Worm (Caenorhabditis elegans): ENCODE results near the gene cpg-1.

The cpg-1 gene

DNA sequence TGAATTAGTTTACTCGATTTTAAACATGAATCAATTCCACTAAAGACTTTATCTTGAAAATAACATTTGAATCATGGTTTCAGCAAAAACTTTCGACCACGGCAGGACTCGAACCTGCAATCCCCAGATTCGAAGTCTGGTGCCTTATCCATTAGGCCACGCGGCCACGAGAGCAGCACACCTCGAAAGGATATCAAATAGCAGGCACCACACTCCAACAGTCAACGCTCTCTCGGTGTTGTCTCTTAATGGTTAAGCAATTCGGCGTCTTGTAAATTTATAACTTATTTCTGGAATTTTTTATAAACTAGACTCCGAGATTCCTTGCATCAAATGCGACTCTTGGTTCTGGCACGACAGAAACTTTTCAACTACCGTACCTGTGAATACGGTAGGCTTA is 18.4 kb upstream of the cpg-1 start:
- TF ChIP-seq zfp-3 (GFP tag; conservative IDR thresholded peaks at IDR 0.05) (peak; percentile 83), snpc-1.2 (GFP tag; IDR thresholded peaks at IDR 0.05) (peak; percentile 74), jun-1 (tag; optimal IDR thresholded peaks at IDR 0.05) (no peak), nhr-28 (tag; optimal IDR thresholded peaks at IDR 0.05) (peak; percentile 9), daf-19 (GFP tag; conservative IDR thresholded peaks at IDR 0.05) (peak; percentile 73), pha-4 (GFP tag; IDR thresholded peaks at IDR 0.05) (peak; percentile 75), pha-4 (tag; optimal IDR thresholded peaks at IDR 0.05) (no peak), dmd-6 (GFP tag; IDR thresholded peaks at IDR 0.05) (peak; percentile 54), rbr-2 (tag; optimal IDR thresholded peaks at IDR 0.05) (peak; percentile 57), mxl-2 (GFP tag; conservative IDR thresholded peaks at IDR 0.05) (no peak), ces-1 (GFP tag; optimal IDR thresholded peaks at IDR 0.05) (no peak), pqm-1 (tag; optimal IDR thresholded peaks at IDR 0.05) (no peak), nhr-10 (tag; optimal IDR thresholded peaks at IDR 0.05) (no peak), zfp-2 (tag; optimal IDR thresholded peaks at IDR 0.05) (peak; percentile 50), tra-1 (GFP tag; IDR thresholded peaks at IDR 0.05) (peak; percentile 77), nhr-11 (tag; optimal IDR thresholded peaks at IDR 0.05) (no peak), tag-97 (GFP tag; IDR thresholded peaks at IDR 0.05) (no peak), zip-11 (GFP tag; IDR thresholded peaks at IDR 0.05) (no peak), F37D6.2 (tag; optimal IDR thresholded peaks at IDR 0.05) (peak; percentile 41), F26F4.8 (GFP tag; conservative IDR thresholded peaks at IDR 0.05) (peak; percentile 78; the same call in 1 of the 2 replicates), daf-16 (GFP tag; optimal IDR thresholded peaks at IDR 0.05) (peak; percentile 67 to 78), daf-16 (tag; optimal IDR thresholded peaks at IDR 0.05) (peak; percentile 57), lim-7 (GFP tag; IDR thresholded peaks at IDR 0.05) (peak; percentile 84), ceh-20 (GFP tag; IDR thresholded peaks at IDR 0.05) (no peak), aly-2 (tag; optimal IDR thresholded peaks at IDR 0.05) (peak; percentile 58), vab-7 (GFP tag; IDR thresholded peaks at IDR 0.05) (peak; percentile 85), lin-39 (tag; optimal IDR thresholded peaks at IDR 0.05) (no peak), dmd-8 (GFP tag; IDR thresholded peaks at IDR 0.05) (peak; percentile 86), lsy-2 (tag; optimal IDR thresholded peaks at IDR 0.05) (peak; percentile 13 to 88), nhr-77 (tag; optimal IDR thresholded peaks at IDR 0.05) (no peak), T20F7.1 (GFP tag; optimal IDR thresholded peaks at IDR 0.05) (no peak), madf-5 (GFP tag; IDR thresholded peaks at IDR 0.05) (peak; percentile 29 to 88; a peak in 3 of 4 replicates), lir-3 (tag; optimal IDR thresholded peaks at IDR 0.05) (peak; percentile 59), Y5F2A.4 (GFP tag; optimal IDR thresholded peaks at IDR 0.05) (peak; percentile 77), nhr-48 (tag; optimal IDR thresholded peaks at IDR 0.05) (peak; percentile 80), fkh-10 (GFP tag; optimal IDR thresholded peaks at IDR 0.05) (no peak), ZK337.2 (GFP tag; IDR thresholded peaks at IDR 0.05) (no peak), sdz-12 (GFP tag; optimal IDR thresholded peaks at IDR 0.05) (peak; percentile 53), ceh-44 (GFP tag; IDR thresholded peaks at IDR 0.05) (peak; percentile 87), ztf-7 (tag; optimal IDR thresholded peaks at IDR 0.05) (peak; percentile 64), hlh-30 (tag; optimal IDR thresholded peaks at IDR 0.05; ENCODE audit: insufficient read depth) (peak; percentile 69), ceh-32 (tag; optimal IDR thresholded peaks at IDR 0.05; ENCODE audit: poor library complexity) (no peak), ceh-82 (tag; optimal IDR thresholded peaks at IDR 0.05) (no peak), duxl-1 (tag; optimal IDR thresholded peaks at IDR 0.05; ENCODE audit: poor library complexity) (peak; percentile 86), dpl-1 (GFP tag; optimal IDR thresholded peaks at IDR 0.05) (peak; percentile 33), unc-130 (GFP tag; optimal IDR thresholded peaks at IDR 0.05) (peak; percentile 45), mep-1 (tag; optimal IDR thresholded peaks at IDR 0.05) (peak; percentile 75), gei-8 (GFP tag; optimal IDR thresholded peaks at IDR 0.05) (peak; percentile 80), nhr-42 (GFP tag; IDR thresholded peaks at IDR 0.05) (peak; percentile 78), hlh-11 (tag; optimal IDR thresholded peaks at IDR 0.05) (peak; percentile 48), egl-43 (GFP tag; IDR thresholded peaks at IDR 0.05) (peak; percentile 91), Y48G9A.11 (GFP tag; IDR thresholded peaks at IDR 0.05) (peak; percentile 49), nhr-6 (tag; optimal IDR thresholded peaks at IDR 0.05) (no peak)

Measured in whole organism, L4 larva.